Fruit fly (Drosophila melanogaster): ENCODE measurements around the gene Npc2b.

Npc2b gene

dm6 chr3R:14041647-14042046, 47.7 kb upstream of the Npc2b start (continued):
- TF ChIP-seq Neu2 (GFP tag; optimal IDR thresholded peaks at IDR 0.05; ENCODE audit: borderline replicate concordance), result no peak
- no peak for TF ChIP-seq CG1792 (GFP tag; optimal IDR thresholded peaks at IDR 0.05)
- TF ChIP-seq BtbVII (GFP tag; optimal IDR thresholded peaks at IDR 0.05), result peak; percentile 18
- TF ChIP-seq hb (GFP tag; IDR thresholded peaks at IDR 0.05; ENCODE audit: partially characterized antibody), result no peak
- peak; percentile 49 for TF ChIP-seq CG1233 (GFP tag; optimal IDR thresholded peaks at IDR 0.05)
- TF ChIP-seq gem (tag; optimal IDR thresholded peaks at IDR 0.05), result peak; percentile 36
- TF ChIP-seq D (optimal IDR thresholded peaks at IDR 0.05), result no peak
- peak; percentile 3 for TF ChIP-seq D (GFP tag; optimal IDR thresholded peaks at IDR 0.05)
- no peak for TF ChIP-seq zen2 (GFP tag; IDR thresholded peaks at IDR 0.05; ENCODE audit: partially characterized antibody)
- TF ChIP-seq dmrt99B (tag; optimal IDR thresholded peaks at IDR 0.05), result peak; percentile 20
- no peak for TF ChIP-seq slbo (GFP tag; IDR thresholded peaks at IDR 0.05)
- no peak for TF ChIP-seq sr (GFP tag; IDR thresholded peaks at IDR 0.05)
- peak; percentile 15 for TF ChIP-seq CG15269 (tag; optimal IDR thresholded peaks at IDR 0.05)
- no peak for TF ChIP-seq CG32772 (GFP tag; IDR thresholded peaks at IDR 0.05)
- no peak for TF ChIP-seq Hr78 (GFP tag; optimal IDR thresholded peaks at IDR 0.05)
- no peak for TF ChIP-seq Dbx (GFP tag; IDR thresholded peaks at IDR 0.05)
- TF ChIP-seq pros (GFP tag; optimal IDR thresholded peaks at IDR 0.05), result no peak
- peak; percentile 26 for TF ChIP-seq CG10147 (GFP tag; optimal IDR thresholded peaks at IDR 0.05)
- no peak for TF ChIP-seq ara (GFP tag; IDR thresholded peaks at IDR 0.05)
- no peak for TF ChIP-seq wor (GFP tag; IDR thresholded peaks at IDR 0.05)
- no peak for TF ChIP-seq CG14860 (GFP tag; IDR thresholded peaks at IDR 0.05; ENCODE audit: partially characterized antibody)
- TF ChIP-seq insv (GFP tag; optimal IDR thresholded peaks at IDR 0.05), result no peak
- TF ChIP-seq bcd (GFP tag; optimal IDR thresholded peaks at IDR 0.05), result no peak
- no peak for TF ChIP-seq Bgb (GFP tag; IDR thresholded peaks at IDR 0.05; ENCODE audit: partially characterized antibody)
- no peak for TF ChIP-seq gsb-n (tag; optimal IDR thresholded peaks at IDR 0.05)
- TF ChIP-seq CG5180 (GFP tag; optimal IDR thresholded peaks at IDR 0.05), result no peak
- TF ChIP-seq Dll (GFP tag; IDR thresholded peaks at IDR 0.05; ENCODE audit: partially characterized antibody), result no peak
- no peak for TF ChIP-seq Asciz (GFP tag; optimal IDR thresholded peaks at IDR 0.05)
- no peak for TF ChIP-seq CHES-1-like (GFP tag; optimal IDR thresholded peaks at IDR 0.05)
- peak; percentile 42 for TF ChIP-seq CG17359 (tag; optimal IDR thresholded peaks at IDR 0.05)
- no peak for TF ChIP-seq CG3995 (GFP tag; optimal IDR thresholded peaks at IDR 0.05)
- no peak for TF ChIP-seq TFAM (GFP tag; optimal IDR thresholded peaks at IDR 0.05)
- TF ChIP-seq gt (GFP tag; IDR thresholded peaks at IDR 0.05), result no peak
- no peak for TF ChIP-seq Dek (tag; optimal IDR thresholded peaks at IDR 0.05)
- TF ChIP-seq Fer3 (tag; optimal IDR thresholded peaks at IDR 0.05), result peak; percentile 44
- TF ChIP-seq CG13894 (tag; optimal IDR thresholded peaks at IDR 0.05), result no peak
- TF ChIP-seq CG2120 (GFP tag; optimal IDR thresholded peaks at IDR 0.05), result peak; percentile 14
- peak; percentile 85 for TF ChIP-seq lab (GFP tag; optimal IDR thresholded peaks at IDR 0.05)
- TF ChIP-seq CG6791 (GFP tag; IDR thresholded peaks at IDR 0.05; ENCODE audit: partially characterized antibody), result no peak
- no peak for TF ChIP-seq ems (GFP tag; optimal IDR thresholded peaks at IDR 0.05)
- TF ChIP-seq CG1647 (GFP tag; optimal IDR thresholded peaks at IDR 0.05), result no peak
- TF ChIP-seq CG12769 (tag; optimal IDR thresholded peaks at IDR 0.05), result no peak
- peak in 1 of 2 experiments; percentile 12 for TF ChIP-seq bsh (GFP tag; optimal IDR thresholded peaks at IDR 0.05)
- no peak for TF ChIP-seq CG16815 (GFP tag; optimal IDR thresholded peaks at IDR 0.05)
- 0 out of 2 replicates have a peak, but pooled peaks have one; percentile 24 for TF ChIP-seq CG1024 (GFP tag; IDR thresholded peaks at IDR 0.05)
- TF ChIP-seq pan (optimal IDR thresholded peaks at IDR 0.05), result no peak
- TF ChIP-seq pan (GFP tag; optimal IDR thresholded peaks at IDR 0.05 in 1 of 2, IDR thresholded peaks at IDR 0.05 in 1 of 2), result no peak
- no peak for TF ChIP-seq gce (GFP tag; IDR thresholded peaks at IDR 0.05)
- peak; percentile 9 for TF ChIP-seq CG4820 (GFP tag; optimal IDR thresholded peaks at IDR 0.05)
- TF ChIP-seq fd3F (GFP tag; optimal IDR thresholded peaks at IDR 0.05), result peak; percentile 21

Measured in whole organism, embryonic.